Worm (Caenorhabditis elegans) whole organism, late embryonic: Measurements from ENCODE around the gene F55G1.1.

Experiments used
- C08G9.2 ChIP-seq: sonication (generic microtip); optimal IDR thresholded peaks from 2 replicates; lab custom pipeline; 2016; ENCODE audit warnings: mild to moderate bottlenecking, missing genetic modification characterization, moderate library complexity, missing compliant biosample characterization
- C38D4.7 ChIP-seq: fragments of 200-800 bp; sonication (Bioruptor generic); optimal IDR thresholded peaks from 2 replicates; lab custom pipeline; 2018; ENCODE audit warnings: mild to moderate bottlenecking, missing genetic modification characterization, moderate library complexity, missing compliant biosample characterization
- K02D7.2 ChIP-seq: sonication (generic microtip); optimal IDR thresholded peaks from 2 replicates; lab custom pipeline; 2017; ENCODE audit warnings: mild to moderate bottlenecking, missing genetic modification characterization, missing compliant biosample characterization
- T23F11.4 ChIP-seq: fragments of 200-800 bp; sonication (Bioruptor generic); optimal IDR thresholded peaks from 2 replicates; lab custom pipeline; 2018; ENCODE audit warnings: mild to moderate bottlenecking, missing genetic modification characterization, missing compliant biosample characterization
- Y22D7AL.16 ChIP-seq: sonication (generic microtip); optimal IDR thresholded peaks from 2 replicates; lab custom pipeline; 2016; ENCODE audit warnings: missing genetic modification characterization, missing compliant biosample characterization
- ahr-1 ChIP-seq: sonication (generic microtip); optimal IDR thresholded peaks from 2 replicates; lab custom pipeline; 2016; ENCODE audit warnings: missing genetic modification characterization, missing compliant biosample characterization
- ama-1 ChIP-seq: fragments of 150-350 bp; optimal IDR thresholded peaks from 2 replicates; lab custom pipeline; 2014
- ceh-14 ChIP-seq: sonication (generic microtip); optimal IDR thresholded peaks from 2 replicates; lab custom pipeline; 2016; ENCODE audit warnings: missing genotype, missing genetic modification characterization, missing compliant biosample characterization
- ceh-19 ChIP-seq: fragments of 200-800 bp; sonication (Bioruptor generic); optimal IDR thresholded peaks from 2 replicates; lab custom pipeline; 2018; ENCODE audit warnings: mild to moderate bottlenecking, missing genetic modification characterization, missing compliant biosample characterization
- ceh-2 ChIP-seq: sonication (generic microtip); optimal IDR thresholded peaks from 2 replicates; lab custom pipeline; 2016; ENCODE audit warnings: missing genotype, missing genetic modification characterization, missing compliant biosample characterization
- ceh-22 ChIP-seq: sonication (generic microtip); optimal IDR thresholded peaks from 2 replicates; lab custom pipeline; 2017; ENCODE audit warnings: missing biosample characterization, missing genetic modification characterization
- ceh-24 ChIP-seq: sonication (generic microtip); optimal IDR thresholded peaks from 2 replicates; lab custom pipeline; 2016; ENCODE audit warnings: mild to moderate bottlenecking, missing genetic modification characterization, missing compliant biosample characterization
- ceh-30 ChIP-seq: fragments of 150-350 bp; optimal IDR thresholded peaks from 2 replicates; lab custom pipeline; 2014; ENCODE audit warnings: missing biosample characterization, missing genetic modification characterization
- ceh-31 ChIP-seq: sonication (generic microtip); optimal IDR thresholded peaks from 2 replicates; lab custom pipeline; 2016; ENCODE audit warnings: missing genetic modification characterization, missing compliant biosample characterization
- ceh-34 ChIP-seq: sonication (generic microtip); optimal IDR thresholded peaks from 2 replicates; lab custom pipeline; 2016; ENCODE audit warnings: mild to moderate bottlenecking, missing genetic modification characterization, missing compliant biosample characterization
- ceh-45 ChIP-seq: fragments of 200-800 bp; sonication (Bioruptor generic); IDR thresholded peaks from 2 replicates; pipeline ENCODE4 v1.3.6; 2022; ENCODE audit warnings: missing genetic modification reagents, missing genetic modification characterization, missing compliant biosample characterization
- ceh-9 ChIP-seq: sonication (generic microtip); optimal IDR thresholded peaks from 2 replicates; lab custom pipeline; 2016; ENCODE audit warnings: mild to moderate bottlenecking, missing genetic modification characterization, inconsistent platforms, missing compliant biosample characterization
- che-1 ChIP-seq: sonication (generic microtip); optimal IDR thresholded peaks from 2 replicates; lab custom pipeline; 2016; ENCODE audit warnings: mild to moderate bottlenecking, missing genetic modification characterization, missing compliant biosample characterization
- dmd-4 ChIP-seq: sonication (generic microtip); optimal IDR thresholded peaks from 2 replicates; lab custom pipeline; 2016; ENCODE audit warnings: borderline replicate concordance, missing genetic modification characterization, missing compliant biosample characterization
- elt-2 ChIP-seq: sonication (generic microtip); optimal IDR thresholded peaks from 2 replicates; lab custom pipeline; 2016; ENCODE audit warnings: missing genetic modification reagents, missing genetic modification characterization, missing compliant biosample characterization
- elt-4 ChIP-seq: sonication (generic microtip); optimal IDR thresholded peaks from 2 replicates; lab custom pipeline; 2016; ENCODE audit warnings: missing genetic modification characterization, missing compliant biosample characterization
- eyg-1 ChIP-seq: sonication (generic microtip); optimal IDR thresholded peaks from 2 replicates; lab custom pipeline; 2016; ENCODE audit warnings: missing genotype, missing genetic modification characterization, missing compliant biosample characterization
- fax-1 ChIP-seq: sonication (generic microtip); optimal IDR thresholded peaks from 2 replicates; lab custom pipeline; 2016; ENCODE audit warnings: missing genotype, missing genetic modification characterization, missing compliant biosample characterization
- hlh-30 ChIP-seq: sonication (generic microtip); optimal IDR thresholded peaks from 2 replicates; lab custom pipeline; 2017; ENCODE audit warnings: antibody characterized with exemption, missing genetic modification characterization, missing compliant biosample characterization; ENCODE audit not compliant: insufficient read depth
- hlh-6 ChIP-seq: sonication (generic microtip); optimal IDR thresholded peaks from 2 replicates; lab custom pipeline; 2016; ENCODE audit warnings: missing genotype, missing genetic modification characterization, missing compliant biosample characterization
- hlh-8 ChIP-seq: sonication (generic microtip); optimal IDR thresholded peaks from 2 replicates; lab custom pipeline; 2016; ENCODE audit warnings: missing genotype, missing genetic modification characterization, missing compliant biosample characterization
- lim-6 ChIP-seq: sonication (generic microtip); optimal IDR thresholded peaks from 2 replicates; lab custom pipeline; 2016; ENCODE audit warnings: missing genetic modification characterization, missing compliant biosample characterization
- lin-11 ChIP-seq: fragments of 200-800 bp; sonication (Bioruptor generic); optimal IDR thresholded peaks from 2 replicates; lab custom pipeline; 2018; ENCODE audit warnings: mild to moderate bottlenecking, missing genetic modification characterization, missing compliant biosample characterization
- mec-3 ChIP-seq: sonication (generic microtip); optimal IDR thresholded peaks from 2 replicates; lab custom pipeline; 2016; ENCODE audit warnings: borderline replicate concordance, missing genetic modification characterization, missing compliant biosample characterization
- nfya-1 ChIP-seq: sonication (generic microtip); optimal IDR thresholded peaks from 2 replicates; lab custom pipeline; 2017; ENCODE audit warnings: missing genetic modification characterization, mild to moderate bottlenecking, missing compliant biosample characterization, antibody characterized with exemption, moderate library complexity
- odd-2 ChIP-seq: sonication (generic microtip); optimal IDR thresholded peaks from 2 replicates; lab custom pipeline; 2017; ENCODE audit warnings: antibody characterized with exemption, mild to moderate bottlenecking, missing genetic modification characterization, missing compliant biosample characterization
- pag-3 ChIP-seq: sonication (generic microtip); optimal IDR thresholded peaks from 2 replicates; lab custom pipeline; 2016; ENCODE audit warnings: missing compliant biosample characterization, missing genetic modification characterization, borderline replicate concordance
- pat-9 ChIP-seq: fragments of 200-800 bp; sonication (Bioruptor generic); optimal IDR thresholded peaks from 2 replicates; lab custom pipeline; 2018; ENCODE audit warnings: mild to moderate bottlenecking, missing genetic modification characterization, moderate library complexity, missing compliant biosample characterization
- pha-4 ChIP-seq: fragments of 150-350 bp; optimal IDR thresholded peaks from 2 replicates; lab custom pipeline; 2018; ENCODE audit warnings: missing biosample characterization, missing genetic modification reagents, missing genetic modification characterization
- pqm-1 ChIP-seq: sonication (generic microtip); optimal IDR thresholded peaks from 2 replicates; lab custom pipeline; 2016; ENCODE audit warnings: missing genetic modification characterization, missing compliant biosample characterization
- pros-1 ChIP-seq: fragments of 150-350 bp; optimal IDR thresholded peaks from 2 replicates; lab custom pipeline; 2014; ENCODE audit warnings: missing biosample characterization, missing genetic modification reagents, missing genetic modification characterization
- ref-2 ChIP-seq: sonication (generic microtip); optimal IDR thresholded peaks from 2 replicates; lab custom pipeline; 2016; ENCODE audit warnings: missing genetic modification characterization, missing compliant biosample characterization
- rnt-1 ChIP-seq: sonication (generic microtip); optimal IDR thresholded peaks from 2 replicates; lab custom pipeline; 2016; ENCODE audit warnings: missing genetic modification characterization, missing compliant biosample characterization
- sdc-2 ChIP-seq: sonication (generic microtip); optimal IDR thresholded peaks from 2 replicates; lab custom pipeline; 2016; ENCODE audit warnings: missing genotype, missing genetic modification characterization, missing compliant biosample characterization
- sox-2 ChIP-seq: fragments of 200-800 bp; sonication (Bioruptor generic); IDR thresholded peaks from 2 replicates; pipeline ENCODE4 v1.3.6; 2022; ENCODE audit warnings: missing genetic modification reagents, missing genetic modification characterization, missing compliant biosample characterization
- syd-9 ChIP-seq: sonication (generic microtip); optimal IDR thresholded peaks from 2 replicates; lab custom pipeline; 2016; ENCODE audit warnings: mild to moderate bottlenecking, missing genetic modification characterization, moderate library complexity, missing compliant biosample characterization
- tbx-2 ChIP-seq: sonication (generic microtip); optimal IDR thresholded peaks from 2 replicates; lab custom pipeline; 2016; ENCODE audit warnings: missing genetic modification characterization, missing compliant biosample characterization
- tbx-7 ChIP-seq: sonication (generic microtip); optimal IDR thresholded peaks from 2 replicates; lab custom pipeline; 2016; ENCODE audit warnings: missing genotype, missing genetic modification characterization, missing compliant biosample characterization
- ttx-3 ChIP-seq: sonication (generic microtip); optimal IDR thresholded peaks from 2 replicates; lab custom pipeline; 2016; ENCODE audit warnings: missing genetic modification reagents, missing genetic modification characterization, missing compliant biosample characterization
- unc-42 ChIP-seq: sonication (generic microtip); optimal IDR thresholded peaks from 2 replicates; lab custom pipeline; 2016; ENCODE audit warnings: missing genotype, missing genetic modification characterization, missing compliant biosample characterization
- unc-86 ChIP-seq: sonication (generic microtip); optimal IDR thresholded peaks from 2 replicates; lab custom pipeline; 2016; ENCODE audit warnings: missing genetic modification characterization, missing compliant biosample characterization
- zip-5 ChIP-seq: sonication (generic microtip); optimal IDR thresholded peaks from 2 replicates; lab custom pipeline; 2016; ENCODE audit warnings: missing genetic modification characterization, missing compliant biosample characterization
- ztf-16 ChIP-seq: sonication (generic microtip); optimal IDR thresholded peaks from 2 replicates; lab custom pipeline; 2017; ENCODE audit warnings: missing genetic modification characterization, missing compliant biosample characterization

Gene F55G1.1

ce11 chrIV:7486201-7486947 is 5.2 kb upstream of the F55G1.1 start, which contains the start of the genes his-61 and his-62 (continued):
- TF ChIP-seq T23F11.4 (GFP tag; lab: Kevin White, UChicago), result no peak
- TF ChIP-seq ceh-34, result peak; percentile 94
- TF ChIP-seq lim-6, result no peak
- TF ChIP-seq mec-3 (tag; lab: Kevin White, UChicago), result no peak
- no peak for TF ChIP-seq elt-4 (tag; lab: Kevin White, UChicago)
- peak; percentile 38 for TF ChIP-seq ceh-14
- TF ChIP-seq che-1 (tag; lab: Kevin White, UChicago), result no peak
- TF ChIP-seq ttx-3 (tag; lab: Kevin White, UChicago), result no peak
- TF ChIP-seq sox-2 (GFP tag; lab: Robert Waterston, UW), result peak; percentile 90
- peak; percentile 38 for TF ChIP-seq ahr-1 (tag; lab: Kevin White, UChicago)
- TF ChIP-seq nfya-1 (tag; lab: Kevin White, UChicago), result peak; percentile 81
- peak; percentile 60 for TF ChIP-seq ceh-2 (tag; lab: Kevin White, UChicago)
- no peak for TF ChIP-seq C38D4.7 (GFP tag; lab: Kevin White, UChicago)
- no peak for TF ChIP-seq hlh-8
- TF ChIP-seq ama-1 (lab: Kevin White, UChicago), result no peak
- TF ChIP-seq zip-5 (tag; lab: Kevin White, UChicago), result no peak
- TF ChIP-seq unc-42, result peak; percentile 43
- TF ChIP-seq Y22D7AL.16 (tag; lab: Kevin White, UChicago), result no peak
- TF ChIP-seq pqm-1 (tag; lab: Kevin White, UChicago), result no peak
- peak; percentile 57 for TF ChIP-seq C08G9.2 (tag; lab: Kevin White, UChicago)
- peak; percentile 2 for TF ChIP-seq syd-9 (tag; lab: Kevin White, UChicago)
- TF ChIP-seq fax-1 (tag; lab: Kevin White, UChicago), result no peak
- no peak for TF ChIP-seq ceh-24 (tag; lab: Kevin White, UChicago)
- TF ChIP-seq pha-4 (tag; lab: Kevin White, UChicago), result no peak
- no peak for TF ChIP-seq ceh-30
- TF ChIP-seq unc-86 (tag; lab: Kevin White, UChicago), result peak; percentile 65
- TF ChIP-seq eyg-1 (tag; lab: Kevin White, UChicago), result no peak
- peak; percentile 88 for TF ChIP-seq tbx-2
- no peak for TF ChIP-seq pat-9 (tag; lab: Kevin White, UChicago)
- TF ChIP-seq, all 69 proteins: peak for 30

- TF ChIP-seq eyg-1 (tag; lab: Kevin White, UChicago), result no peak
- TF ChIP-seq ztf-16 (tag; lab: Kevin White, UChicago), result peak; percentile 16
- no peak for TF ChIP-seq ceh-14
- TF ChIP-seq T23F11.4 (GFP tag; lab: Kevin White, UChicago), result no peak
- TF ChIP-seq unc-42, result no peak
- peak; percentile 25 for TF ChIP-seq hlh-30 (tag; lab: Kevin White, UChicago)
- TF ChIP-seq pha-4 (tag; lab: Kevin White, UChicago), result no peak
- no peak for TF ChIP-seq ceh-45 (GFP tag; lab: Robert Waterston, UW)
- TF ChIP-seq tbx-7 (tag; lab: Kevin White, UChicago), result peak; percentile 19
- no peak for TF ChIP-seq rnt-1 (tag; lab: Kevin White, UChicago)
- TF ChIP-seq odd-2 (tag; lab: Kevin White, UChicago), result no peak
- peak; percentile 77 for TF ChIP-seq ceh-31 (tag; lab: Kevin White, UChicago)
- peak; percentile 83 for TF ChIP-seq ref-2 (tag; lab: Kevin White, UChicago)
- TF ChIP-seq sdc-2, result peak; percentile 57
- TF ChIP-seq zip-5 (tag; lab: Kevin White, UChicago), result no peak
- peak; percentile 33 for TF ChIP-seq nfya-1 (tag; lab: Kevin White, UChicago)
- peak; percentile 77 for TF ChIP-seq ceh-34
- no peak for TF ChIP-seq ceh-19 (GFP tag; lab: Kevin White, UChicago)
- no peak for TF ChIP-seq pag-3
- TF ChIP-seq ceh-22 (tag; lab: Kevin White, UChicago), result peak; percentile 24
- TF ChIP-seq pros-1, result peak; percentile 31
- TF ChIP-seq lin-11 (tag; lab: Kevin White, UChicago), result no peak
- peak; percentile 76 for TF ChIP-seq tbx-2
- no peak for TF ChIP-seq ceh-9
- TF ChIP-seq dmd-4 (tag; lab: Kevin White, UChicago), result no peak
- no peak for TF ChIP-seq K02D7.2 (tag; lab: Kevin White, UChicago)
- TF ChIP-seq elt-2 (tag; lab: Kevin White, UChicago), result peak; percentile 16
- TF ChIP-seq hlh-6, result no peak
These were observed 3.8 kb upstream of the F55G1.1 start, which contains the start of the genes his-60 and his-59 for ce11 chrIV:7487554-7488456. Gene his-60, minus strand, starts transcription at chrIV:7487992. Gene his-59, plus strand, starts transcription at chrIV:7488249.
